Worm (Caenorhabditis elegans): ENCODE measurements around the gene F22B5.10.

DNA sequence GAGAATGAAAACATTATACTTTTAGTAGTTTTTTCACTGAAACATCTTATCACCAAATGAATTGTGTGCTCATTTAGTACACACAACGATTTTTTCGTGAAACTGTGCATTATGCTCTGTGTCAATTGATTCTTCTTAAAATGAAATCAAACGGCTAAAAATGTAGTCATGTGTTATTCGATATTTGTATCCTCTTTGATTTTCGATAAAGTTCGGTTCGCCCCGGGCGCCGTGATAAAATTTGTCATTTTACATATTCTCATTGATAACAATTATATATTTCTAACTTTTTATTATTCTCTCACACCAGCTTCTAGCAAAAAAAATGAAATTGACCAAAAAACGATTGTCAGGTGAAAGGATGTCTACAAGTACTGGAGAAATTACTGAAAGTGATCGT, 47.8 kb downstream of the F22B5.10 start, which contains the start of gene ctg-2:
- TF ChIP-seq nfya-1 (tag; optimal IDR thresholded peaks at IDR 0.05; ENCODE audit: borderline replicate concordance, insufficient read depth) (no peak), rcor-1 (GFP tag; IDR thresholded peaks at IDR 0.05) (no peak), cebp-1 (GFP tag; IDR thresholded peaks at IDR 0.05) (no peak), cebp-1 (tag; optimal IDR thresholded peaks at IDR 0.05) (no peak), K12H6.12 (tag; optimal IDR thresholded peaks at IDR 0.05) (no peak), rec-8 (tag; optimal IDR thresholded peaks at IDR 0.05) (no peak), madf-10 (tag; optimal IDR thresholded peaks at IDR 0.05) (no peak), fkh-3 (tag; optimal IDR thresholded peaks at IDR 0.05) (no peak), F23B12.7 (tag; optimal IDR thresholded peaks at IDR 0.05; ENCODE audit: insufficient read depth) (no peak), Y53G8AR.9 (GFP tag; conservative IDR thresholded peaks at IDR 0.05) (no peak)

All from whole organism, young adult.